Worm (Caenorhabditis elegans): ENCODE results near the gene T21C9.13.

The T21C9.13 gene

ce11 chrV:10564140-10564539 is 32.9 kb upstream of the T21C9.13 start:
- TF ChIP-seq sptf-1 (tag; optimal IDR thresholded peaks at IDR 0.05) (no peak), pha-4 (tag; optimal IDR thresholded peaks at IDR 0.05) (no peak), ztf-11 (tag; optimal IDR thresholded peaks at IDR 0.05) (no peak), drap-1 (GFP tag; optimal IDR thresholded peaks at IDR 0.05) (no peak), nhr-12 (tag; optimal IDR thresholded peaks at IDR 0.05) (no peak), bed-3 (GFP tag; optimal IDR thresholded peaks at IDR 0.05) (no peak), cnd-1 (tag; optimal IDR thresholded peaks at IDR 0.05) (no peak), nhr-76 (tag; optimal IDR thresholded peaks at IDR 0.05) (no peak), lin-13 (tag; optimal IDR thresholded peaks at IDR 0.05) (no peak), mep-1 (tag; optimal IDR thresholded peaks at IDR 0.05) (no peak), hlh-1 (tag; optimal IDR thresholded peaks at IDR 0.05) (no peak), elt-1 (tag; optimal IDR thresholded peaks at IDR 0.05; ENCODE audit: borderline replicate concordance, insufficient read depth) (no peak), snpc-4 (tag; optimal IDR thresholded peaks at IDR 0.05) (no peak), ceh-43 (GFP tag; optimal IDR thresholded peaks at IDR 0.05) (no peak), ceh-83 (GFP tag; optimal IDR thresholded peaks at IDR 0.05) (no peak), unc-120 (tag; optimal IDR thresholded peaks at IDR 0.05; ENCODE audit: poor library complexity, severe bottlenecking) (no peak), lin-32 (GFP tag; optimal IDR thresholded peaks at IDR 0.05) (no peak), nhr-28 (tag; optimal IDR thresholded peaks at IDR 0.05) (no peak), mls-2 (tag; optimal IDR thresholded peaks at IDR 0.05) (no peak), unc-62 (GFP tag; optimal IDR thresholded peaks at IDR 0.05) (no peak)

DNA sequence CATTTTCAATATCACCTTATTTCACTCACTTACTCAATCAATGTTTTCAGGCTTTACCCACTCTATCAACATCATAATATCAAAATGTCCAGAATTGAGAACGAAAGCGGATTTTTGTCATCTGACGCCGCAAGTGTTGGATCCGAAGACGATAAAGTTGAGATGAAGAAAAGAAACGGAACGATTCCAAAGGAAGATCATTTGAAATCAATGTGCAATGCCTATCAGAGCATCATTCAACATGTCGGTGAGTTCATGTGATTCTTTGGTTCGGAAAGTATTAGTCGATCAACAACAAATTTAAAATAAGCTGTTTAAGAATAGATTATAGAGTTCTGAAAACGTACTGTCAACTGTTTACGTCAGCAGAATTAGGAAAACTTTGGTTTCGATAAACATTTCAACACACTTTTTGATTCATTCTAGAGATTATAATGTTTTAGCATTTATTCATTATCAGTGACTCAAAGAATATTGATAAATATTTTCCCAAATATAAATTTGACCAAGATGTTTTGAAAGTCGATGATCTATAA is 32.2 kb upstream of the T21C9.13 start, which contains the start of gene cat-4:
Gene cat-4 (plus strand): TSS at position 51 of the 536 bp plus-strand sequence.
- no peak for TF ChIP-seq sem-2 (GFP tag; optimal IDR thresholded peaks at IDR 0.05)
- TF ChIP-seq nhr-12 (tag; optimal IDR thresholded peaks at IDR 0.05): no peak
- no peak for TF ChIP-seq mep-1 (tag; optimal IDR thresholded peaks at IDR 0.05)
- TF ChIP-seq unc-39 (tag; optimal IDR thresholded peaks at IDR 0.05): no peak
- no peak for TF ChIP-seq blmp-1 (tag; optimal IDR thresholded peaks at IDR 0.05)
- no peak for TF ChIP-seq ceh-43 (GFP tag; optimal IDR thresholded peaks at IDR 0.05)
- TF ChIP-seq ceh-83 (GFP tag; optimal IDR thresholded peaks at IDR 0.05): no peak
- TF ChIP-seq lsy-2 (tag; optimal IDR thresholded peaks at IDR 0.05): no peak
- TF ChIP-seq mab-5 (tag; optimal IDR thresholded peaks at IDR 0.05): no peak
- no peak for TF ChIP-seq unc-120 (tag; optimal IDR thresholded peaks at IDR 0.05; ENCODE audit: poor library complexity, severe bottlenecking)
- no peak for TF ChIP-seq nhr-2 (tag; optimal IDR thresholded peaks at IDR 0.05)
- TF ChIP-seq sptf-1 (tag; optimal IDR thresholded peaks at IDR 0.05): no peak
- TF ChIP-seq hlh-1 (tag; optimal IDR thresholded peaks at IDR 0.05): no peak
- no peak for TF ChIP-seq cnd-1 (tag; optimal IDR thresholded peaks at IDR 0.05)
- no peak for TF ChIP-seq bed-3 (GFP tag; optimal IDR thresholded peaks at IDR 0.05)
- no peak for TF ChIP-seq zip-8 (tag; optimal IDR thresholded peaks at IDR 0.05)
- TF ChIP-seq elt-3 (tag; optimal IDR thresholded peaks at IDR 0.05): no peak
- TF ChIP-seq nhr-28 (tag; optimal IDR thresholded peaks at IDR 0.05): no peak
- no peak for TF ChIP-seq M03D4.4 (tag; optimal IDR thresholded peaks at IDR 0.05)

DNA sequence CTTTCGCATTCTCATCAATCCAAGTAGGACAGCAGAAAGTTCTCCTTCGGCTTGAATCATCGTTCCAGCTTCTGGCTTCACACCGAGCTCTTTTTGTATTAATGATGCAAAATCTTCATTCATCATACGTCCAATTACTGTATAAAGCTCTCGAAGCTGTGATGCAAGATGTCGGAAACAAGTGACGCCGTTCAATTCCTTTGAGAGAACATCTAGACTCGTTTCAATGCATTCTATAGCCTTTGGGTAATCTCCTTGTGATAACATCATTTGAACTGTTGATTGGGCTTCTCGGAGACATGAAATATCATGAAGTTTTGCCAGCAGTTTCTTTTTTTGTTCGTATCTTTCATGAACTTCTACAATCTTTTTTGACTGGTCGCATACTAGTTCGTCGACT is 28.6 kb upstream of the T21C9.13 start:
- TF ChIP-seq mls-2 (tag; optimal IDR thresholded peaks at IDR 0.05) (no peak), cnd-1 (tag; optimal IDR thresholded peaks at IDR 0.05) (no peak), unc-62 (GFP tag; optimal IDR thresholded peaks at IDR 0.05) (no peak), sem-2 (GFP tag; optimal IDR thresholded peaks at IDR 0.05) (no peak), ceh-39 (tag; optimal IDR thresholded peaks at IDR 0.05) (no peak), lin-32 (GFP tag; optimal IDR thresholded peaks at IDR 0.05) (no peak)

ce11 chrV:10571523-10571922 is 25.5 kb upstream of the T21C9.13 start:
- TF ChIP-seq blmp-1 (tag; optimal IDR thresholded peaks at IDR 0.05) (no peak), nhr-28 (tag; optimal IDR thresholded peaks at IDR 0.05) (no peak), zip-8 (tag; optimal IDR thresholded peaks at IDR 0.05) (no peak), nhr-2 (tag; optimal IDR thresholded peaks at IDR 0.05) (no peak), ham-2 (GFP tag; optimal IDR thresholded peaks at IDR 0.05) (no peak), tbx-8 (GFP tag; optimal IDR thresholded peaks at IDR 0.05) (no peak), sem-2 (GFP tag; optimal IDR thresholded peaks at IDR 0.05) (no peak), snpc-4 (tag; optimal IDR thresholded peaks at IDR 0.05) (no peak), flh-1 (GFP tag; optimal IDR thresholded peaks at IDR 0.05) (no peak), mab-5 (tag; optimal IDR thresholded peaks at IDR 0.05) (no peak), lin-13 (tag; optimal IDR thresholded peaks at IDR 0.05) (no peak)

All from whole organism, mixed stage, embryonic.